Worm (Caenorhabditis elegans) whole organism, L4/young adult: ENCODE data around the gene T05H4.4.

ENCODE experiments used
- W03F9.2 ChIP-seq: fragments of 150-350 bp; optimal IDR thresholded peaks from 2 replicates; lab custom pipeline; 2014; ENCODE audit warnings: missing biosample characterization, missing genetic modification characterization
- dao-5 ChIP-seq: sonication (generic microtip); optimal IDR thresholded peaks from 2 replicates; lab custom pipeline; 2016; ENCODE audit warnings: missing genotype, missing genetic modification characterization, moderate library complexity, missing compliant biosample characterization
- him-1 ChIP-seq: sonication (generic microtip); optimal IDR thresholded peaks from 2 replicates; lab custom pipeline; 2016; ENCODE audit warnings: missing genotype, missing genetic modification reagents, missing genetic modification characterization, missing compliant biosample characterization

T05H4.4 gene

ce11 chrV:6458302-6458998, 19.7 kb downstream of the T05H4.4 start:
- TF ChIP-seq him-1 (tag; lab: Kevin White, UChicago): no peak
- no peak for TF ChIP-seq dao-5
- TF ChIP-seq W03F9.2 (tag; lab: Kevin White, UChicago): no peak

- TF ChIP-seq him-1 (tag; lab: Kevin White, UChicago) (no peak), W03F9.2 (tag; lab: Kevin White, UChicago) (no peak), dao-5 (no peak)
These were observed 22.5 kb downstream of the T05H4.4 start for ce11 chrV:6461250-6461649.

DNA sequence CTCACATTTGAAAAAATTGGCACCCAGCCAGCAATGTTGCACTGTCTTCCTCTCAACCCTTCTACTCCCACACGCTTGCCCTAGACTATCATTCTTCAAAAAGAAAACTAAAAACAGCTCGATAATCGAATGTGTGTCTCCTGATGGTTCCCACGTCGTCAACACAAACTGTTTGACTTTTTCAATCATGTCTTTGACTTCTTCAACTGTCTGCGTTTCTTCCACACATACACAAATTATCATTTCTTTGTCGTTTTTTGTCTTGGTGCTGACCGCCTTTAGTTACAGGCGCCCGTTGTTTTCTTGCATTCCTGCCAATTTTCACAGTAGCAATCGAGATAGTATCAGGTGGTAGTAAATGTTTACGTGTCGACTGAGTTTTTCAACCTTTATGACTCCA, 23.9 kb downstream of the T05H4.4 start:
- TF ChIP-seq W03F9.2 (tag; lab: Kevin White, UChicago) (no peak), dao-5 (no peak), him-1 (tag; lab: Kevin White, UChicago) (no peak)

DNA sequence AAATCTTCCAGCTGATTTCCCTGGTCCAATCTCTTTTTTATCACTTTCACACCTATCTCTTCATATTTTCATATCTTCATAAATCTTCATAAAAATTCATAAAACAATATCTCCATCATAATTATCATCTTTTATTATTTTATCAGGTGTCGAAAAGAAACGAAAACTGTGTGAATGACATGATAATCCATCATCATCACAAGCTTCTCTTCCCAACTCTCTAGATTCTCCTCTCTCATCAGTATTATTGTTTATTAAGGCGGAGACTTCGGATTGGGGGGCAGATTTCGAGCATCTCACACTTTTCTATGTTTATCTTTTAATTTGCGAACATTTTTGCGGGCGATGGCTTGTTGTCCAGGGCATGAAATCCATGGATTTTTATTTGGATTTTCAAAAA, 25.5 kb downstream of the T05H4.4 start:
- TF ChIP-seq dao-5: no peak
- TF ChIP-seq him-1 (tag; lab: Kevin White, UChicago): no peak
- no peak for TF ChIP-seq W03F9.2 (tag; lab: Kevin White, UChicago)

DNA sequence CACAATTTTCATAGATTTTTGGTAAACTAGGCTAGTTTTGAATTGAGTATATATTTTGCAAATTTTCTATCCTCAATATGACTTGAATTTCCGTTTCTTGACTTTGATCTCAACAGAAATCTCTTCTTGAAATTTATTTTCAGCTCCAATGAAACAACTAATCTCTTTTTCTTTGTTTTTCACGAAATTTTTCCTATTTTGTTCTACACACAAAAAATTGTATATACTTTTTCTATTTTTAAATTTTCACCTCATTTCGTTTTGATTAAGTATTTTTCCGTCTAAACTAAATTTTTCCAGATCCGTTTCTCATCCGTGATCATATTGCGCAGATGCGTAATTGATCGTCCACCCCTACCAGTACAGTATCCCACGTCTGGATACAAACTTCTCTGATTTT, 26.1 kb downstream of the T05H4.4 start, which contains the start of gene unc-83:
Gene unc-83 (plus strand): TSS at position 301 of the 400 bp plus-strand sequence.
- TF ChIP-seq him-1 (tag; lab: Kevin White, UChicago) (no peak), dao-5 (no peak), W03F9.2 (tag; lab: Kevin White, UChicago) (no peak)

ce11 chrV:6467676-6468075, 29.0 kb downstream of the T05H4.4 start:
- TF ChIP-seq him-1 (tag; lab: Kevin White, UChicago): no peak
- TF ChIP-seq W03F9.2 (tag; lab: Kevin White, UChicago): no peak
- TF ChIP-seq dao-5: no peak

DNA sequence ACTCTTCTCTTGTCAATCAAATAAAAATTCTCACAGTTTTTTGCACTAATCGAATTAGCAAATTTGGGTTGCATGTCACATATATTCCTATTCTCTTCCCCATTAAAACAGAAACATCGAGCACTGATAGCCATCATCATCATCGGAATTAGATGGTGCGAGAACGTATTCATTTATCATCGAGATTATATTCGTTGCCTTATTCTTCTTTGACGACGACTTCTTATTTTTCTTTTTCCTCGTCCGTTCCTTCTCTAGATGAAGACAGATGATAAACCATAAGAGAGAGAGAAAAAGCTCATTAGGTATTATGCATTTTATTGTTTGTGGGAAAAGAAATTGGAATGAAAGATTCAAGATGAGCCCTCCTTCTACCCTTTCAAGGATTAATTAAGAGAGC, 32.5 kb downstream of the T05H4.4 start:
- TF ChIP-seq him-1 (tag; lab: Kevin White, UChicago) (no peak), dao-5 (no peak), W03F9.2 (tag; lab: Kevin White, UChicago) (no peak)

- TF ChIP-seq W03F9.2 (tag; lab: Kevin White, UChicago): no peak
- TF ChIP-seq him-1 (tag; lab: Kevin White, UChicago): no peak
- no peak for TF ChIP-seq dao-5
These were observed 37.3 kb downstream of the T05H4.4 start for ce11 chrV:6476026-6476425.

DNA sequence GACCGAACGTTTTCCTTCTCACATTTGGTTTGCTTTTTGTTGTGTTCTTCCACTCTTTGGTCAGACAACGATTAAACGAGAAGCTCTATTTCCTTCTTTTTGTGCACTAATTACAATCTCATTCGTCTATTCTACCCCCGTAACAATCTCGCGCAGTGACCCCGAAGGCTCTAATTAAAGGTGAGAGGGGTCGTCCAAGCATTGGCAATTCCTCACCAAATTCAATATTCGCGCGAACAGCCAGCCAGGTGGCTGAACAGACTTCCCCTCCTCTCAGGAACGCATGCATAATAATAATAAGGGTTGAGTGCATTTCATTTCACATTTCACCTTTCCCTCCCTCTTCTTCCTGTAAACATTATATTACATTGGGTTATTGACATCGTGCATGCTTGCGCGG, 46.4 kb downstream of the T05H4.4 start:
- no peak for TF ChIP-seq him-1 (tag; lab: Kevin White, UChicago)

DNA sequence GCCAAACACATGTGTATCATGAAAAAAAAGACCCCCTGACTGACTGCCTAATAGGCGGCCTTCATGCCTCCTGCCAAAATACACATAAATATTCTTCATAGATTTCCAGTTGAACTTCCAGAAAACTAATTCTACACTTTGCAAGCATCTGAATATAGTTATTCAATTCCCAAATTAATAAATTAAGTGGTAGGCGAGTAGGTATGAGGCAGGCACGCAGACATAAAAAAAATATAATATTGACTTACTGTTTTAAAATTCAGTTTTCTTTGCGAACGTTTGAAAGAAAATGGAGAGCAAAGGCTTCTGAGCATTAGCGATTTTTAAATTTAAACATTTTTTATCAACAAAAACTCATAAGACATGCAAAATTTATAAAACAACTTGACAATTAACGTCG, 49.2 kb downstream of the T05H4.4 start:
- no peak for TF ChIP-seq W03F9.2 (tag; lab: Kevin White, UChicago)
- no peak for TF ChIP-seq dao-5
- no peak for TF ChIP-seq him-1 (tag; lab: Kevin White, UChicago)

DNA sequence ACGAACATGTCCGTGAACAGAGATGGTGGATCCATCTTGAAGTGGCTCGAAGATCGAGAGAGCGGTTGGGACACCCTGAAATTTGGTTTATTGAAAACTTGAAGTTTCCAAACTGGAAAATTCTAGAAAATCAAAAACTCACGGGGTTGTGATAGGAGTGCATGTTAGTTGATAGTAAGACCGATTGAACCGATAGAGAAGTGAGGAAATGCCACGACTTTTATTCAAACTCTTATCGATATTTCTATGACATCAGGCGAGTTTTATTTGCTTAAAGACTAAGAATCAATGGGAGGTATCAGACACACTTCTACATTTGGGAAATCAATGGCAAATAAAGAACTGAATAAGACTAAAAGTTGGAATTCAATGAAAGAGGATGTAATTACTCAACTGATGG, 50.1 kb downstream of the T05H4.4 start, which contains the start of gene lec-10:
Gene lec-10 (minus strand): TSS at position 272 of the 400 bp plus-strand sequence.
- no peak for TF ChIP-seq him-1 (tag; lab: Kevin White, UChicago)
